Fruit fly (Drosophila melanogaster): ENCODE data around the gene chinmo.

Gene chinmo

DNA sequence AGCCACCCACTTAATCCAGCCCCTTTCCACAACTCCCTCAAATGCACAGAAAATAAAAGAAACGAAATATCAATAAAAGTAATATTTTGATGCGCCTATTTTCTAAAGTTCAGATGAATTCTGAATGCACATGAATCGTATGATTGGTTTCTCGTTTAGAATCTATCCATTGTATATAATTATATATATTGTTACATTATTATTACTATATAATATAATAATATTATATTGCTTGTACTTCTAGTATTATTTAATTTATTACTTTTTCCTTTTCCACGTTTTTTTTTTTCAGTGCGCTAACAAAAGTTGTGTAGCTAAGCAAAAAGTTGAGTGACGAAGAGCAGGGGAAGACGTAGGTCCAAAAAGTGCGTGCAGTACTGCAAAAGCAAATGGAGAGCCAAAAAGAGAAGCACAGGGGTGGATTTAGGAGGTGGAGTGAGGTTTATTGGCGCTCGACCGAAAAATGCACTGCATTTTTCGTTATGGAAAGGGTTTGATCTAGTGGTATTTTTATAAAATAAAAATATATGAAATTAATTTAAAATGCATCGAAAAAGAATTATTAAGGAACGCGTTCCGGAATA is 1.7 kb upstream of the chinmo start (continued):
- TF ChIP-seq pan (optimal IDR thresholded peaks at IDR 0.05) (no peak), pan (GFP tag; optimal IDR thresholded peaks at IDR 0.05 in 1 of 2, IDR thresholded peaks at IDR 0.05 in 1 of 2) (peak in 1 of 2 experiments; percentile 92), CkIIα-i1 (GFP tag; IDR thresholded peaks at IDR 0.05) (peak; percentile 62; the same call in 1 of the 2 replicates), unc-4 (GFP tag; IDR thresholded peaks at IDR 0.05; ENCODE audit: partially characterized antibody) (no peak), CG32532 (GFP tag; IDR thresholded peaks at IDR 0.05) (peak; percentile 76), gt (GFP tag; IDR thresholded peaks at IDR 0.05) (peak; percentile 80), dmrt99B (tag; optimal IDR thresholded peaks at IDR 0.05) (peak; percentile 99), Meics (GFP tag; optimal IDR thresholded peaks at IDR 0.05) (peak; percentile 96), scrt (GFP tag; optimal IDR thresholded peaks at IDR 0.05) (peak; percentile 92), sima (GFP tag; optimal IDR thresholded peaks at IDR 0.05) (no peak), D19A (tag; optimal IDR thresholded peaks at IDR 0.05) (peak; percentile 88), Mad (GFP tag; optimal IDR thresholded peaks at IDR 0.05) (peak; percentile 28), Hr51 (GFP tag; optimal IDR thresholded peaks at IDR 0.05) (peak; percentile 4 to 99), pros (GFP tag; optimal IDR thresholded peaks at IDR 0.05) (peak; percentile 22), CG14014 (GFP tag; IDR thresholded peaks at IDR 0.05) (peak; percentile 68), Six4 (GFP tag; optimal IDR thresholded peaks at IDR 0.05) (peak; percentile 85), so (GFP tag; IDR thresholded peaks at IDR 0.05) (peak; percentile 64), CG15073 (GFP tag; optimal IDR thresholded peaks at IDR 0.05) (peak; percentile 5), CG34224 (GFP tag; IDR thresholded peaks at IDR 0.05; ENCODE audit: partially characterized antibody) (no peak), BtbVII (GFP tag; optimal IDR thresholded peaks at IDR 0.05) (peak; percentile 94), dmrt11E (tag; optimal IDR thresholded peaks at IDR 0.05) (peak; percentile 61), CG12236 (GFP tag; optimal IDR thresholded peaks at IDR 0.05) (no peak), CG1832 (GFP tag; optimal IDR thresholded peaks at IDR 0.05) (no peak), fd96Cb (tag; optimal IDR thresholded peaks at IDR 0.05) (peak; percentile 97), zfh1 (GFP tag; IDR thresholded peaks at IDR 0.05) (peak; percentile 76), Scr (GFP tag; IDR thresholded peaks at IDR 0.05; ENCODE audit: partially characterized antibody) (0 out of 2 replicates have a peak, but pooled peaks have one; percentile 14), Oli (tag; optimal IDR thresholded peaks at IDR 0.05) (peak; percentile 96), CG9609 (GFP tag; optimal IDR thresholded peaks at IDR 0.05) (no peak), cwo (GFP tag; optimal IDR thresholded peaks at IDR 0.05) (peak; percentile 93), az2 (GFP tag; optimal IDR thresholded peaks at IDR 0.05) (peak; percentile 80), Myb (GFP tag; optimal IDR thresholded peaks at IDR 0.05) (no peak), unpg (GFP tag; optimal IDR thresholded peaks at IDR 0.05) (peak; percentile 95), oc (tag; optimal IDR thresholded peaks at IDR 0.05) (peak; percentile 95), CG12942 (GFP tag; optimal IDR thresholded peaks at IDR 0.05) (peak; percentile 74), CG11456 (GFP tag; IDR thresholded peaks at IDR 0.05) (peak; percentile 94), vnd (GFP tag; IDR thresholded peaks at IDR 0.05; ENCODE audit: partially characterized antibody) (peak; percentile 38; the same call in 1 of the 3 replicates), CG12391 (tag; optimal IDR thresholded peaks at IDR 0.05) (peak; percentile 98), CG13775 (GFP tag; optimal IDR thresholded peaks at IDR 0.05) (peak; percentile 82), toy (GFP tag; IDR thresholded peaks at IDR 0.05) (peak; percentile 50), bcd (GFP tag; optimal IDR thresholded peaks at IDR 0.05) (peak; percentile 94), insv (GFP tag; optimal IDR thresholded peaks at IDR 0.05) (no peak), CG15011 (GFP tag; optimal IDR thresholded peaks at IDR 0.05) (peak; percentile 86), Jarid2 (GFP tag; optimal IDR thresholded peaks at IDR 0.05) (peak; percentile 81), Dp (GFP tag; optimal IDR thresholded peaks at IDR 0.05) (no peak), CG17829 (tag; optimal IDR thresholded peaks at IDR 0.05) (peak; percentile 89), sqz (GFP tag; optimal IDR thresholded peaks at IDR 0.05) (peak; percentile 88), CG11093 (GFP tag; IDR thresholded peaks at IDR 0.05) (peak; percentile 89), Hey (tag; optimal IDR thresholded peaks at IDR 0.05) (no peak), pum (GFP tag; optimal IDR thresholded peaks at IDR 0.05) (peak; percentile 32)
